Worm (Caenorhabditis elegans): Measurements from ENCODE around the gene byn-1.

byn-1 gene

ce11 chrIII:6979584-6979983, 47.8 kb downstream of the byn-1 start, which contains the start of gene ceh-20:
ceh-20 (plus strand) TSS chrIII:6979884.
- TF ChIP-seq fkh-10 (GFP tag; optimal IDR thresholded peaks at IDR 0.05): no peak
- TF ChIP-seq unc-62 (GFP tag; optimal IDR thresholded peaks at IDR 0.05): no peak
- no peak for TF ChIP-seq jun-1 (tag; optimal IDR thresholded peaks at IDR 0.05)

ce11 chrIII:6981989-6982553, 50.3 kb downstream of the byn-1 start, which contains the start of gene F31E3.6:
F31E3.6 (plus strand) TSS chrIII:6982081.
- TF ChIP-seq C04F5.9 (tag; optimal IDR thresholded peaks at IDR 0.05) (peak; percentile 99), lsy-2 (tag; optimal IDR thresholded peaks at IDR 0.05) (peak in 1 of 2 experiments; percentile 53), nhr-19 (GFP tag; conservative IDR thresholded peaks at IDR 0.05) (peak; percentile 63), isw-1 (GFP tag; IDR thresholded peaks at IDR 0.05) (peak; percentile 57), grh-1 (GFP tag; IDR thresholded peaks at IDR 0.05) (peak; percentile 43), ceh-88 (GFP tag; IDR thresholded peaks at IDR 0.05) (peak; percentile 67)

ce11 chrIII:6985125-6985524, 53.3 kb downstream of the byn-1 start:
- TF ChIP-seq isw-1 (GFP tag; IDR thresholded peaks at IDR 0.05) (peak; percentile 23; the same call in 1 of the 2 replicates), nhr-19 (GFP tag; conservative IDR thresholded peaks at IDR 0.05) (peak; percentile 42), C04F5.9 (tag; optimal IDR thresholded peaks at IDR 0.05) (peak; percentile 84)

Data from whole organism, L1 larva.